Fruit fly (Drosophila melanogaster) whole organism, prepupa: ENCODE measurements around the gene dac.
A peak's percentile ranks its signal among the peaks of the same experiment; 100 is the strongest.

Experiments used
- Blimp-1 ChIP-seq: fragments of 200-800 bp; sonication (Bioruptor generic); optimal IDR thresholded peaks from 3 replicates; lab custom pipeline; 2017; ENCODE audit warnings: missing biosample characterization, missing genetic modification characterization, mild to moderate bottlenecking, moderate library complexity, missing genetic modification reagents
- CG10631 ChIP-seq: fragments of 200-800 bp; sonication (Bioruptor generic); optimal IDR thresholded peaks from 2 replicates; lab custom pipeline; 2016; ENCODE audit warnings: missing biosample characterization, missing genetic modification characterization
- CG10669 ChIP-seq: fragments of 200-800 bp; sonication (Bioruptor generic); optimal IDR thresholded peaks from 3 replicates; lab custom pipeline; 2018; ENCODE audit warnings: missing biosample characterization, mild to moderate bottlenecking, missing genetic modification characterization, moderate library complexity
- CG11762 ChIP-seq: fragments of 200-800 bp; sonication (Bioruptor generic); optimal IDR thresholded peaks from 3 replicates; lab custom pipeline; 2016; ENCODE audit warnings: missing biosample characterization, missing genetic modification characterization; ENCODE audit not compliant: insufficient read depth
- CG1621 ChIP-seq: fragments of 200-800 bp; sonication (Bioruptor generic); optimal IDR thresholded peaks from 3 replicates; lab custom pipeline; 2018; ENCODE audit warnings: missing biosample characterization, mild to moderate bottlenecking, missing genetic modification characterization
- CG16779 ChIP-seq: fragments of 200-800 bp; sonication (Bioruptor generic); optimal IDR thresholded peaks from 3 replicates; lab custom pipeline; 2017; ENCODE audit warnings: missing biosample characterization, mild to moderate bottlenecking, missing genetic modification characterization
- CG3032 ChIP-seq: fragments of 200-800 bp; optimal IDR thresholded peaks from 2 replicates; lab custom pipeline; 2019; ENCODE audit warnings: missing biosample characterization, mild to moderate bottlenecking, missing genetic modification characterization, moderate library complexity
- CG31627 ChIP-seq: fragments of 200-800 bp; sonication (Bioruptor generic); optimal IDR thresholded peaks from 3 replicates; lab custom pipeline; 2016; ENCODE audit warnings: missing biosample characterization, missing genetic modification characterization
- CG32006 ChIP-seq: fragments of 200-800 bp; sonication (Bioruptor generic); optimal IDR thresholded peaks from 3 replicates; lab custom pipeline; 2017; ENCODE audit warnings: missing biosample characterization, mild to moderate bottlenecking, missing genetic modification characterization
- CG3919 ChIP-seq: fragments of 200-800 bp; sonication (Bioruptor generic); optimal IDR thresholded peaks from 3 replicates; lab custom pipeline; 2016; ENCODE audit warnings: missing biosample characterization, missing genetic modification characterization
- CG4318 ChIP-seq: fragments of 200-800 bp; sonication (Bioruptor generic); optimal IDR thresholded peaks from 3 replicates; lab custom pipeline; 2017; ENCODE audit warnings: missing biosample characterization, mild to moderate bottlenecking, missing genetic modification characterization
- CG6276 ChIP-seq: fragments of 200-800 bp; sonication (Bioruptor generic); optimal IDR thresholded peaks from 2 replicates; lab custom pipeline; 2017; ENCODE audit warnings: missing biosample characterization, mild to moderate bottlenecking, missing genetic modification characterization
- CG6792 ChIP-seq: fragments of 200-800 bp; sonication (Bioruptor generic); optimal IDR thresholded peaks from 3 replicates; lab custom pipeline; 2016; ENCODE audit warnings: missing biosample characterization, missing genetic modification characterization
- CG6808 ChIP-seq: fragments of 200-800 bp; sonication (Bioruptor generic); optimal IDR thresholded peaks from 3 replicates; lab custom pipeline; 2017; ENCODE audit warnings: missing biosample characterization, missing genetic modification characterization, mild to moderate bottlenecking, moderate library complexity, missing genetic modification reagents
- CG6854 ChIP-seq: fragments of 200-800 bp; sonication (Bioruptor generic); optimal IDR thresholded peaks from 2 replicates; lab custom pipeline; 2017; ENCODE audit warnings: missing biosample characterization, mild to moderate bottlenecking, missing genetic modification characterization
- CG7368 ChIP-seq: fragments of 200-800 bp; sonication (Bioruptor generic); optimal IDR thresholded peaks from 3 replicates; lab custom pipeline; 2016; ENCODE audit warnings: missing biosample characterization, missing genetic modification characterization
- CG8632 ChIP-seq: fragments of 200-800 bp; sonication (Bioruptor generic); optimal IDR thresholded peaks from 3 replicates; lab custom pipeline; 2016; ENCODE audit warnings: missing biosample characterization, missing genetic modification characterization
- CG9139 ChIP-seq: fragments of 200-800 bp; sonication (Bioruptor generic); optimal IDR thresholded peaks from 3 replicates; lab custom pipeline; 2017; ENCODE audit warnings: missing biosample characterization, mild to moderate bottlenecking, missing genetic modification characterization
- Eip75B ChIP-seq: fragments of 200-800 bp; sonication (Bioruptor generic); optimal IDR thresholded peaks from 3 replicates; lab custom pipeline; 2016; ENCODE audit warnings: missing biosample characterization, missing genetic modification characterization
- Eip78C ChIP-seq: fragments of 200-800 bp; sonication (Bioruptor generic); peaks from one replicate; lab custom pipeline; 2016; ENCODE audit warnings: missing biosample characterization, missing genetic modification characterization
- Eip93F ChIP-seq: fragments of 200-800 bp; sonication (Bioruptor generic); optimal IDR thresholded peaks from 2 replicates; lab custom pipeline; 2016; ENCODE audit warnings: missing biosample characterization, mild to moderate bottlenecking, missing genetic modification characterization
- Ets21C ChIP-seq: fragments of 200-800 bp; sonication (Bioruptor generic); optimal IDR thresholded peaks from 3 replicates; lab custom pipeline; 2016; ENCODE audit warnings: missing biosample characterization, missing genetic modification characterization
- Ets96B ChIP-seq: fragments of 200-800 bp; optimal IDR thresholded peaks from 2 replicates; lab custom pipeline; 2019; ENCODE audit warnings: missing biosample characterization, mild to moderate bottlenecking, missing genetic modification characterization, moderate library complexity
- Gug ChIP-seq: fragments of 200-800 bp; sonication (Bioruptor generic); IDR thresholded peaks from 2 replicates; pipeline ENCODE4 v1.3.6; 2022; ENCODE audit warnings: missing biosample characterization, missing genetic modification characterization
- Hr38 ChIP-seq: sonication (Bioruptor generic); optimal IDR thresholded peaks from 2 replicates; lab custom pipeline; 2016; ENCODE audit warnings: missing biosample characterization, missing genetic modification characterization
- Hr39 ChIP-seq: fragments of 200-800 bp; sonication (Bioruptor generic); optimal IDR thresholded peaks from 2 replicates; lab custom pipeline; 2016; ENCODE audit warnings: missing biosample characterization, missing genetic modification characterization
- Hr4 ChIP-seq: fragments of 200-800 bp; sonication (Bioruptor generic); optimal IDR thresholded peaks from 3 replicates; lab custom pipeline; 2016; ENCODE audit warnings: missing biosample characterization, missing genetic modification characterization
- Smox ChIP-seq: fragments of 200-800 bp; sonication (Bioruptor generic); optimal IDR thresholded peaks from 3 replicates; lab custom pipeline; 2016; ENCODE audit warnings: missing biosample characterization, missing genetic modification characterization
- Sox102F ChIP-seq: fragments of 200-800 bp; sonication (Bioruptor generic); optimal IDR thresholded peaks from 2 replicates; lab custom pipeline; 2016; ENCODE audit warnings: missing biosample characterization, mild to moderate bottlenecking, missing genetic modification characterization
- Sox14 ChIP-seq: fragments of 200-800 bp; sonication (Bioruptor generic); optimal IDR thresholded peaks from 3 replicates; lab custom pipeline; 2016; ENCODE audit warnings: missing biosample characterization, missing genetic modification characterization
- acj6 ChIP-seq: fragments of 200-800 bp; sonication (Bioruptor generic); optimal IDR thresholded peaks from 3 replicates; lab custom pipeline; 2016; ENCODE audit warnings: missing biosample characterization, missing genetic modification characterization
- dac ChIP-seq: fragments of 200-800 bp; sonication (Bioruptor generic); optimal IDR thresholded peaks from 2 replicates; lab custom pipeline; 2017; ENCODE audit warnings: missing biosample characterization, mild to moderate bottlenecking, missing genetic modification characterization
- dsx ChIP-seq: fragments of 200-800 bp; optimal IDR thresholded peaks from 3 replicates; lab custom pipeline; 2019; ENCODE audit warnings: missing biosample characterization, mild to moderate bottlenecking, missing genetic modification characterization, moderate library complexity; ENCODE audit not compliant: poor library complexity, severe bottlenecking
- eg ChIP-seq: fragments of 200-800 bp; sonication (Bioruptor generic); IDR thresholded peaks from 3 replicates; pipeline ENCODE4 v1.3.6; 2022; ENCODE audit warnings: missing biosample characterization, missing genetic modification characterization
- esn ChIP-seq: fragments of 200-800 bp; sonication (Bioruptor generic); optimal IDR thresholded peaks from 2 replicates; lab custom pipeline; 2016; ENCODE audit warnings: missing biosample characterization, mild to moderate bottlenecking, missing genetic modification characterization, moderate library complexity
- fd59A ChIP-seq: fragments of 200-800 bp; sonication (Bioruptor generic); optimal IDR thresholded peaks from 2 replicates; lab custom pipeline; 2017; ENCODE audit warnings: missing biosample characterization, mild to moderate bottlenecking, missing genetic modification characterization, missing genetic modification reagents
- fd85E ChIP-seq: fragments of 200-800 bp; sonication (Bioruptor generic); optimal IDR thresholded peaks from 3 replicates; lab custom pipeline; 2016; ENCODE audit warnings: missing biosample characterization, missing genetic modification characterization
- fkh ChIP-seq: fragments of 200-800 bp; sonication (Bioruptor generic); optimal IDR thresholded peaks from 3 replicates; lab custom pipeline; 2017; ENCODE audit warnings: missing biosample characterization, mild to moderate bottlenecking, missing genetic modification characterization, moderate library complexity
- lz ChIP-seq: fragments of 200-800 bp; sonication (Bioruptor generic); optimal IDR thresholded peaks from 3 replicates; lab custom pipeline; 2016; ENCODE audit warnings: missing biosample characterization, missing genetic modification characterization
- net ChIP-seq: fragments of 200-800 bp; sonication (Bioruptor generic); optimal IDR thresholded peaks from 3 replicates; lab custom pipeline; 2016; ENCODE audit warnings: missing biosample characterization, missing genetic modification characterization
- pdm3 ChIP-seq: fragments of 200-800 bp; sonication (Bioruptor generic); optimal IDR thresholded peaks from 3 replicates; lab custom pipeline; 2016; ENCODE audit warnings: missing biosample characterization, missing genetic modification characterization
- spab ChIP-seq: fragments of 200-800 bp; sonication (Bioruptor generic); optimal IDR thresholded peaks from 2 replicates; lab custom pipeline; 2017; ENCODE audit warnings: missing biosample characterization, mild to moderate bottlenecking, missing genetic modification characterization, missing genetic modification reagents
- ss ChIP-seq, 2 experiments: fragments of 200-800 bp; sonication (Bioruptor generic); optimal IDR thresholded peaks; 2 replicates in 1 of 2; 3 replicates in 1 of 2; lab custom pipeline; 2017 to 2018; ENCODE audit warnings: mild to moderate bottlenecking in 2 of 2, missing biosample characterization in 2 of 2, missing genetic modification characterization in 2 of 2, moderate library complexity in 1 of 2
- svp ChIP-seq: fragments of 200-800 bp; sonication (Bioruptor generic); peaks from one replicate; lab custom pipeline; 2016; ENCODE audit warnings: missing biosample characterization, missing genetic modification characterization
- topi ChIP-seq: fragments of 200-800 bp; sonication (Bioruptor generic); optimal IDR thresholded peaks from 3 replicates; lab custom pipeline; 2016; ENCODE audit warnings: missing biosample characterization, missing genetic modification characterization
- vri ChIP-seq: fragments of 200-800 bp; sonication (Bioruptor generic); optimal IDR thresholded peaks from 3 replicates; lab custom pipeline; 2016; ENCODE audit warnings: missing biosample characterization, mild to moderate bottlenecking, missing genetic modification characterization

The dac gene

dm6 chr2L:16476517-16476916 is 9.3 kb downstream of the dac start (continued):
- TF ChIP-seq Gug (GFP tag; lab: Robert Waterston, UW): no peak
- TF ChIP-seq CG6808: no peak
- peak; percentile 8 for TF ChIP-seq CG31627 (GFP tag; lab: Kevin White, UChicago)
- no peak for TF ChIP-seq Ets21C
- peak; percentile 21 for TF ChIP-seq Hr4
- peak; percentile 37 for TF ChIP-seq Blimp-1 (GFP tag; lab: Kevin White, UChicago)
- peak in 1 of 2 experiments; percentile 41 for TF ChIP-seq ss (GFP tag; optimal IDR thresholded peaks at IDR 0.05; lab: Kevin White, UChicago)
- peak; percentile 93 for TF ChIP-seq Eip78C (GFP tag; lab: Kevin White, UChicago)
- TF ChIP-seq CG1621 (tag; lab: Kevin White, UChicago): peak; percentile 5
- peak; percentile 20 for TF ChIP-seq dsx (GFP tag; lab: Kevin White, UChicago)
- peak; percentile 38 for TF ChIP-seq CG9139 (GFP tag; lab: Kevin White, UChicago)
- no peak for TF ChIP-seq CG6276 (GFP tag; lab: Kevin White, UChicago)
- peak; percentile 48 for TF ChIP-seq CG10669 (GFP tag; lab: Kevin White, UChicago)
- peak; percentile 50 for TF ChIP-seq acj6 (GFP tag; lab: Kevin White, UChicago)
- TF ChIP-seq fd85E: no peak
- no peak for TF ChIP-seq CG4318 (GFP tag; lab: Kevin White, UChicago)
- TF ChIP-seq CG10631 (GFP tag; lab: Kevin White, UChicago): peak; percentile 46
- peak; percentile 51 for TF ChIP-seq Sox102F (GFP tag; lab: Kevin White, UChicago)
- TF ChIP-seq Hr38 (GFP tag; lab: Kevin White, UChicago): no peak
- TF ChIP-seq CG6854 (GFP tag; lab: Kevin White, UChicago): peak; percentile 4
- no peak for TF ChIP-seq dac (GFP tag; lab: Kevin White, UChicago)
- TF ChIP-seq vri (GFP tag; lab: Kevin White, UChicago): no peak
- peak; percentile 57 for TF ChIP-seq topi (GFP tag; lab: Kevin White, UChicago)
- peak; percentile 55 for TF ChIP-seq CG7368 (GFP tag; lab: Kevin White, UChicago)
- TF ChIP-seq pdm3 (GFP tag; lab: Kevin White, UChicago): peak; percentile 37
- peak; percentile 71 for TF ChIP-seq fkh (GFP tag; lab: Kevin White, UChicago)
- peak; percentile 43 for TF ChIP-seq net
- TF ChIP-seq fd59A (GFP tag; lab: Kevin White, UChicago): no peak
- TF ChIP-seq Sox14 (GFP tag; lab: Kevin White, UChicago): no peak
- peak; percentile 39 for TF ChIP-seq CG32006 (GFP tag; lab: Kevin White, UChicago)
- TF ChIP-seq CG3919 (GFP tag; lab: Kevin White, UChicago): peak; percentile 74
- TF ChIP-seq svp (GFP tag; lab: Kevin White, UChicago): peak; percentile 63
- peak; percentile 31 for TF ChIP-seq Eip75B (GFP tag; lab: Kevin White, UChicago)
- peak; percentile 46 for TF ChIP-seq CG8632
- peak; percentile 26 for TF ChIP-seq CG3032 (tag; lab: Kevin White, UChicago)
- no peak for TF ChIP-seq Eip93F
- TF ChIP-seq, all 60 proteins: peak for 37

- TF ChIP-seq Ets96B (tag; lab: Kevin White, UChicago) (no peak), lz (no peak), esn (GFP tag; lab: Kevin White, UChicago) (no peak), dac (GFP tag; lab: Kevin White, UChicago) (no peak), pdm3 (GFP tag; lab: Kevin White, UChicago) (no peak), eg (GFP tag; lab: Robert Waterston, UW) (no peak), Smox (GFP tag; lab: Kevin White, UChicago) (no peak), Blimp-1 (GFP tag; lab: Kevin White, UChicago) (no peak), spab (GFP tag; lab: Kevin White, UChicago) (no peak), svp (GFP tag; lab: Kevin White, UChicago) (no peak), Sox102F (GFP tag; lab: Kevin White, UChicago) (no peak), CG10669 (GFP tag; lab: Kevin White, UChicago) (no peak), acj6 (GFP tag; lab: Kevin White, UChicago) (no peak), CG6792 (GFP tag; lab: Kevin White, UChicago) (no peak), Hr39 (no peak), CG4318 (GFP tag; lab: Kevin White, UChicago) (no peak), CG16779 (no peak), topi (GFP tag; lab: Kevin White, UChicago) (no peak), CG11762 (GFP tag; lab: Kevin White, UChicago) (no peak)
Measured at dm6 chr2L:16472184-16472583, 13.6 kb downstream of the dac start.
